Worm (Caenorhabditis elegans): ENCODE data around the gene C29H12.6.

DNA sequence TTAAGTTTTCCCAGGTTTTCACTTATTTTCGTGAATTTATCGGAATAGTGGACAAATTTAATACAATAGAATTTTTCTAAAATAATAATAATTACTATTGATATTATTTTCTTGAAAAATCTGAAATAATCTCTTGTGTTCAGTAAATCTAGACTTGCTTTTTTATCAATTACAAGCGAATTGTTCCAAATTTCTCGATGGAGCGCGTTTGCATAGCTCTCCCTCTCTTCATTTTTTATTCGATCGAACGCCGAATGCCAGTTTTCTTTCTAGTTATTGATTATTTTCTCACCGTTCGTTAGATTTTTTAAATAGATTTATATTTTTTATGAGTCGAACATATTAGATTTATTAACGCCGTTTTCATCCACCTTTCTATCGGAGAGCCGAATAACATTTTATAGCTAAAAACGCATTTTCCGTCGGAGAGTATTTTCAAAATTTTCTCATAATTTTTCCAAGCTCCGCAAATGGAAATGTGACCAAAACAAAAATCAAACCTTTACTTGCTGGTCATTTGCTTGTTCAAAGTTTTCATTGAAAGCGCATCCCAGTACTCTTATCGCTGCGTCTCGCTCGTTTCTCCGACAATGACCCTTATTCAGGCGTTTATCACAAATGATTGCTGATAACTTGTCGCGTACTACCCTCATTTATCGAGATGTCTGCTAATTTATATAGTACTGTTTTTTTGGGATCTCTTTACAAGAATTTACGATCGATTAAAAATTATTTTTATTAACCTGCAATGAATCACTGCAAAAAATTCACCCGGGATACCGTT lies 4.8 kb upstream of the C29H12.6 start:
- no peak for TF ChIP-seq lin-39 (tag; optimal IDR thresholded peaks at IDR 0.05)
- no peak for TF ChIP-seq egl-27 (tag; optimal IDR thresholded peaks at IDR 0.05)
- TF ChIP-seq skn-1 (tag; optimal IDR thresholded peaks at IDR 0.05) = no peak
- TF ChIP-seq lsy-2 (tag; optimal IDR thresholded peaks at IDR 0.05) = peak in 1 of 2 experiments; percentile 18
- no peak for TF ChIP-seq zag-1 (tag; optimal IDR thresholded peaks at IDR 0.05)
- TF ChIP-seq ztf-4 (tag; optimal IDR thresholded peaks at IDR 0.05) = no peak
- TF ChIP-seq nhr-12 (tag; optimal IDR thresholded peaks at IDR 0.05) = no peak
- no peak for TF ChIP-seq ama-1 (optimal IDR thresholded peaks at IDR 0.05)

All from whole organism, L2 larva.